Worm (Caenorhabditis elegans) whole organism, early embryonic: ENCODE data around the gene rps-21.

Experiments used
- ama-1 ChIP-seq: fragments of 150-350 bp; optimal IDR thresholded peaks from 2 replicates; lab custom pipeline; 2014
- hmg-4 ChIP-seq: fragments of 200-800 bp; sonication (Bioruptor generic); optimal IDR thresholded peaks from 2 replicates; lab custom pipeline; 2018; ENCODE audit warnings: mild to moderate bottlenecking, missing genetic modification characterization, missing compliant biosample characterization
- sea-1 ChIP-seq: fragments of 200-800 bp; sonication (Bioruptor generic); conservative IDR thresholded peaks from 2 replicates; pipeline ENCODE4 v1.3.6; 2022; ENCODE audit warnings: missing genetic modification characterization, missing compliant biosample characterization
- tbx-37 ChIP-seq: fragments of 200-800 bp; sonication (Bioruptor generic); conservative IDR thresholded peaks from 2 replicates; pipeline ENCODE4 v1.3.6; 2022; ENCODE audit warnings: missing genetic modification reagents, missing genetic modification characterization, missing compliant biosample characterization

DNA sequence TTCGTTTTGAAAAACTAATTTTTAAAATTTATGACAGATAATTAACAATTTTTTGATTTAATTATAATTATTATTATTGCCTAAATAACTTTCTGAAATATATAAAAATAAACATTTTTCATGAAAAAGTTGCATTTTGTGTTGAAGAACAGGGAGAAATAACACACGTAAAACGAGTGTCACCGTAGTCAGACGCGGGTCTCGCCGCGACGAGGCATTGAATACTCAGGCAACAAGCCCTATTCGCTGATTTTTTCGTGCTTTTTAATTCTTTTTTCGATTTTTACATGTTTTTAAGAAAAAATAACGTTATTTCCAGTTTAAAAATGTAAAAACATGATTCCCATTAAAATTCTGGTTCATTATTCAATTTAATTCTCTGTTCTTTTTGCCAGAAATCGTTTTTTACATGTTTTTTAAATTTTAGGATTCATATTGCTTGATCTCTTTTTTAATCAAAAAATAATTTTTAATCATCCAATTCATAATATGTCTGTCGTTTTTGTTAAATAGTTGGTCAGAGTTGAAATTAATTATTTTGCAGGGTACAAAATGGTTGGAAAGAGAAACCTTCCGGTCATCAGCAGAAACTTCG, 18.6 kb upstream of the rps-21 start, which contains the start of gene rpl-6:
- no peak for TF ChIP-seq sea-1 (GFP tag; lab: Robert Waterston, UW)
- TF ChIP-seq hmg-4, result no peak
- no peak for TF ChIP-seq tbx-37 (GFP tag; lab: Robert Waterston, UW)
- no peak for TF ChIP-seq ama-1 (lab: Kevin White, UChicago)
